Worm (Caenorhabditis elegans) whole organism, late embryonic: ENCODE data around the gene sec-31.
"Not testable (repeated sequence)": the region's sequence is repeated elsewhere in the genome, so short reads cannot be mapped to it uniquely, and the experiment has no call there.

Experiments used
- C08G9.2 ChIP-seq: sonication (generic microtip); optimal IDR thresholded peaks from 2 replicates; lab custom pipeline; 2016; ENCODE audit warnings: mild to moderate bottlenecking, missing genetic modification characterization, moderate library complexity, missing compliant biosample characterization
- F13H6.1 ChIP-seq: sonication (generic microtip); optimal IDR thresholded peaks from 2 replicates; lab custom pipeline; 2016; ENCODE audit warnings: missing genetic modification characterization, missing compliant biosample characterization
- K02D7.2 ChIP-seq: sonication (generic microtip); optimal IDR thresholded peaks from 2 replicates; lab custom pipeline; 2017; ENCODE audit warnings: mild to moderate bottlenecking, missing genetic modification characterization, missing compliant biosample characterization
- K09A11.1 ChIP-seq: sonication (generic microtip); optimal IDR thresholded peaks from 2 replicates; lab custom pipeline; 2017; ENCODE audit warnings: antibody characterized with exemption, mild to moderate bottlenecking, missing genetic modification characterization, missing compliant biosample characterization; ENCODE audit not compliant: insufficient read depth
- T23F11.4 ChIP-seq: fragments of 200-800 bp; sonication (Bioruptor generic); optimal IDR thresholded peaks from 2 replicates; lab custom pipeline; 2018; ENCODE audit warnings: mild to moderate bottlenecking, missing genetic modification characterization, missing compliant biosample characterization
- Y22D7AL.16 ChIP-seq: sonication (generic microtip); optimal IDR thresholded peaks from 2 replicates; lab custom pipeline; 2016; ENCODE audit warnings: missing genetic modification characterization, missing compliant biosample characterization
- ceh-18 ChIP-seq: sonication (generic microtip); optimal IDR thresholded peaks from 2 replicates; lab custom pipeline; 2016; ENCODE audit warnings: missing genetic modification characterization, missing compliant biosample characterization
- ceh-2 ChIP-seq: sonication (generic microtip); optimal IDR thresholded peaks from 2 replicates; lab custom pipeline; 2016; ENCODE audit warnings: missing genotype, missing genetic modification characterization, missing compliant biosample characterization
- ceh-24 ChIP-seq: sonication (generic microtip); optimal IDR thresholded peaks from 2 replicates; lab custom pipeline; 2016; ENCODE audit warnings: mild to moderate bottlenecking, missing genetic modification characterization, missing compliant biosample characterization
- ceh-30 ChIP-seq: fragments of 150-350 bp; optimal IDR thresholded peaks from 2 replicates; lab custom pipeline; 2014; ENCODE audit warnings: missing biosample characterization, missing genetic modification characterization
- ceh-34 ChIP-seq: sonication (generic microtip); optimal IDR thresholded peaks from 2 replicates; lab custom pipeline; 2016; ENCODE audit warnings: mild to moderate bottlenecking, missing genetic modification characterization, missing compliant biosample characterization
- ceh-48 ChIP-seq: sonication (generic microtip); optimal IDR thresholded peaks from 2 replicates; lab custom pipeline; 2016; ENCODE audit warnings: missing genetic modification characterization, inconsistent platforms, missing compliant biosample characterization
- ceh-6 ChIP-seq: fragments of 200-800 bp; sonication (Bioruptor generic); optimal IDR thresholded peaks from 2 replicates; lab custom pipeline; 2018; ENCODE audit warnings: mild to moderate bottlenecking, missing genetic modification characterization, missing compliant biosample characterization
- dmd-4 ChIP-seq: sonication (generic microtip); optimal IDR thresholded peaks from 2 replicates; lab custom pipeline; 2016; ENCODE audit warnings: borderline replicate concordance, missing genetic modification characterization, missing compliant biosample characterization
- dve-1 ChIP-seq: sonication (generic microtip); optimal IDR thresholded peaks from 2 replicates; lab custom pipeline; 2017; ENCODE audit warnings: antibody characterized with exemption, mild to moderate bottlenecking, missing genetic modification characterization, missing compliant biosample characterization
- ets-4 ChIP-seq: sonication (generic microtip); optimal IDR thresholded peaks from 2 replicates; lab custom pipeline; 2016; ENCODE audit warnings: missing genetic modification characterization, missing compliant biosample characterization
- eyg-1 ChIP-seq: sonication (generic microtip); optimal IDR thresholded peaks from 2 replicates; lab custom pipeline; 2016; ENCODE audit warnings: missing genotype, missing genetic modification characterization, missing compliant biosample characterization
- fax-1 ChIP-seq: sonication (generic microtip); optimal IDR thresholded peaks from 2 replicates; lab custom pipeline; 2016; ENCODE audit warnings: missing genotype, missing genetic modification characterization, missing compliant biosample characterization
- fkh-10 ChIP-seq: fragments of 150-350 bp; optimal IDR thresholded peaks from 2 replicates; lab custom pipeline; 2014; ENCODE audit warnings: missing biosample characterization, missing genetic modification reagents, missing genetic modification characterization
- fkh-6 ChIP-seq: sonication (generic microtip); optimal IDR thresholded peaks from 2 replicates; lab custom pipeline; 2016; ENCODE audit warnings: missing genetic modification characterization, missing compliant biosample characterization
- hlh-13 ChIP-seq: fragments of 200-800 bp; sonication (Bioruptor generic); optimal IDR thresholded peaks from 2 replicates; lab custom pipeline; 2018; ENCODE audit warnings: mild to moderate bottlenecking, missing genetic modification characterization, missing compliant biosample characterization
- hlh-8 ChIP-seq: sonication (generic microtip); optimal IDR thresholded peaks from 2 replicates; lab custom pipeline; 2016; ENCODE audit warnings: missing genotype, missing genetic modification characterization, missing compliant biosample characterization
- lim-6 ChIP-seq: sonication (generic microtip); optimal IDR thresholded peaks from 2 replicates; lab custom pipeline; 2016; ENCODE audit warnings: missing genetic modification characterization, missing compliant biosample characterization
- lin-11 ChIP-seq: fragments of 200-800 bp; sonication (Bioruptor generic); optimal IDR thresholded peaks from 2 replicates; lab custom pipeline; 2018; ENCODE audit warnings: mild to moderate bottlenecking, missing genetic modification characterization, missing compliant biosample characterization
- nfya-1 ChIP-seq: sonication (generic microtip); optimal IDR thresholded peaks from 2 replicates; lab custom pipeline; 2017; ENCODE audit warnings: missing genetic modification characterization, mild to moderate bottlenecking, missing compliant biosample characterization, antibody characterized with exemption, moderate library complexity
- nhr-232 ChIP-seq: sonication (generic microtip); optimal IDR thresholded peaks from 2 replicates; lab custom pipeline; 2016; ENCODE audit warnings: missing genetic modification characterization, missing compliant biosample characterization
- pag-3 ChIP-seq: sonication (generic microtip); optimal IDR thresholded peaks from 2 replicates; lab custom pipeline; 2016; ENCODE audit warnings: missing compliant biosample characterization, missing genetic modification characterization, borderline replicate concordance
- pax-1 ChIP-seq: fragments of 150-350 bp; optimal IDR thresholded peaks from 2 replicates; lab custom pipeline; 2014; ENCODE audit warnings: missing biosample characterization, missing genetic modification characterization
- pha-2 ChIP-seq: sonication (generic microtip); optimal IDR thresholded peaks from 2 replicates; lab custom pipeline; 2017; ENCODE audit warnings: mild to moderate bottlenecking, missing genetic modification characterization, missing compliant biosample characterization
- ref-2 ChIP-seq: sonication (generic microtip); optimal IDR thresholded peaks from 2 replicates; lab custom pipeline; 2016; ENCODE audit warnings: missing genetic modification characterization, missing compliant biosample characterization
- rnt-1 ChIP-seq: sonication (generic microtip); optimal IDR thresholded peaks from 2 replicates; lab custom pipeline; 2016; ENCODE audit warnings: missing genetic modification characterization, missing compliant biosample characterization
- sox-2 ChIP-seq: fragments of 200-800 bp; sonication (Bioruptor generic); IDR thresholded peaks from 2 replicates; pipeline ENCODE4 v1.3.6; 2022; ENCODE audit warnings: missing genetic modification reagents, missing genetic modification characterization, missing compliant biosample characterization
- sox-4 ChIP-seq: sonication (generic microtip); optimal IDR thresholded peaks from 2 replicates; lab custom pipeline; 2017; ENCODE audit warnings: mild to moderate bottlenecking, missing genetic modification characterization, inconsistent platforms, missing compliant biosample characterization
- syd-9 ChIP-seq: sonication (generic microtip); optimal IDR thresholded peaks from 2 replicates; lab custom pipeline; 2016; ENCODE audit warnings: mild to moderate bottlenecking, missing genetic modification characterization, moderate library complexity, missing compliant biosample characterization
- unc-42 ChIP-seq: sonication (generic microtip); optimal IDR thresholded peaks from 2 replicates; lab custom pipeline; 2016; ENCODE audit warnings: missing genotype, missing genetic modification characterization, missing compliant biosample characterization

sec-31 gene

DNA sequence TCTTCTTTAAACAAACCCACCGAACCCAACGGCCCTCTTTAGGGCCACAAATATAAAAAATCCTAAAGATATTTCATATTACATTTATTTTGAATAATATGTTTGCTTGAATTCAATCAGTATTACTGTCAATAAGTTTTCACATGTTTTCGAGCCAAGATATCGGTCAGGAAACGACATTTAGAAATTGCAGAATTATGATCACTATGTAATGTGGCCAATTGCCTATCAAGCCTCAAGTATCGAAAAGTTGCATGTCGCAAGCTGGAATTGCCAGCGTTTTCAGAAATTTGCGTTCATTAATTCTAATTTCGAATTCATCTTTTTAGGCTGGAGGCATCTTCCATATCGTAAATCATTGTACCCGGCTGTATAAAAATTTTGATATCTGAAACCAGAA lies 29.9 kb upstream of the sec-31 start:
- TF ChIP-seq ceh-18 (tag; lab: Kevin White, UChicago) (no peak), pha-2 (tag; lab: Kevin White, UChicago) (no peak), lin-11 (tag; lab: Kevin White, UChicago) (no peak), ceh-24 (no peak), lim-6 (tag; lab: Kevin White, UChicago) (no peak), dve-1 (no peak)
- TF ChIP-seq, all 69 proteins: peak for 0

DNA sequence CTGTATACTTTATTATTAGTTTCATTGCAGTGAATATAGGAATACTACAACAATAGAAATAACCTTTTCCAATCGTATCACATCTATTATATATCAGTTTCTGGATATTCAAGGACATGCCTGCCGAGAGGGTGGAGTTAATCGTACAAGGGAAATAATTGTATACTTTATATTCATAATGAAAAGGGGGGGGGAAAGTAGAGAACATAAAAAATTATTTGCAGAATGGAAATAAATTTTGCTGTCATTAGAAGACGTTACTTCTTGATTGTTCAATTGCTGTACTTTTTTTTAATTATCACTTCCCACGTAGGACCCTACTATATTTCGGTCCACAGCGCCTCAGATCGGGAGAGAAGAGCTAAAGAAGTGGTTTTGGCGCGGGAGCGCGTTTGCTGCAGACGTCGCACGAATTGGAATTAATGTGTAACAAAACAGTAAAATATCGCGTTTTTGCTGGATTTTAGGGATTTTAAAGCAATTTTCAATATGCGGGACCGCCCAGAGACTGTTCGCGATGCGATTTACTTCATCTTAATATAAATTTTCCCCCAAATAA lies 26.8 kb upstream of the sec-31 start, which contains the start of gene dsl-6:
Gene dsl-6, minus strand, starts transcription at position 51 of the 559 bp plus-strand sequence.
- not testable (repeated sequence) for TF ChIP-seq K02D7.2, K09A11.1, unc-42

DNA sequence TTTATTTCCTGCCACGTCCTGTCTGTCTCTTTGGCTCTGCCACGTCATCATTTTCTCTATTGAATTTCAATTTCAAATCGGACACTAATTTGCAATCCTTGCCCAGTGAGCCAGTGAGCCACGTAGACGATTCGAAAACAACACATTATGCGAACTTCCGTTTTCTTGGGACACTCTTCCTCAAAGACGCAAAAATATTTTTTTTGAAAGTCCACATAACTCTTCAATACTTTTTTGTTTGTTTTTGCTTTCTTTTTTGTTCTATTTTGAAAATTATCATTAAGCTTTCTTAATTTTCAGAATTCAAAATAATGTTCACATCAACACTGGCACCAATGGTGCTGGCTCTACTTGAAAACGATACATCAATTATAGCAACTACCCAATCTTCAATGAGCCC lies 22.7 kb upstream of the sec-31 start, which contains the start of gene tag-89:
Gene tag-89, plus strand, starts transcription at position 301 of the 400 bp plus-strand sequence.
- TF ChIP-seq fkh-10 (GFP tag; lab: Kevin White, UChicago) (no peak), pha-2 (tag; lab: Kevin White, UChicago) (no peak), ceh-18 (tag; lab: Kevin White, UChicago) (no peak), ceh-34 (tag; lab: Kevin White, UChicago) (no peak), K09A11.1 (no peak), rnt-1 (tag; lab: Kevin White, UChicago) (no peak), pax-1 (no peak), F13H6.1 (tag; lab: Kevin White, UChicago) (no peak), eyg-1 (tag; lab: Kevin White, UChicago) (no peak)

DNA sequence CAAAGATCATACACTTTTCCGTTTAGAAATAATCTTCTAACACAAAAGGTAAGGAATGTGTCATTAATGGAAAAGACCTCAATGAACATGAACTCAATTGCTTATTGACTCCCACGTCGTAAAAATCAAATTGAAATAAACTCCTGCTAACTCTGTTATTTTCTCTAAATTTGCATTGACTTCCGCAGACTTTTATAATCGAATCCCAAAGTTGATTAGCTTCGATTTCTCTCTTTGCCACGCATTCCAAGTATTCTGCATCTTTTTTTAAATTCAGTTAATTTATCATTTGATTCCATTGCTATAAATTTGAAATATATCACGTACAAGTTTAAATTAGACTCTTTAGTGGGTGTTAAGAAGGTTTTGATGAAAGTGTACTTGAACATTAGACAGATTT lies 17.1 kb upstream of the sec-31 start:
- TF ChIP-seq nfya-1 (tag; lab: Kevin White, UChicago) (no peak), unc-42 (peak; percentile 73)

DNA sequence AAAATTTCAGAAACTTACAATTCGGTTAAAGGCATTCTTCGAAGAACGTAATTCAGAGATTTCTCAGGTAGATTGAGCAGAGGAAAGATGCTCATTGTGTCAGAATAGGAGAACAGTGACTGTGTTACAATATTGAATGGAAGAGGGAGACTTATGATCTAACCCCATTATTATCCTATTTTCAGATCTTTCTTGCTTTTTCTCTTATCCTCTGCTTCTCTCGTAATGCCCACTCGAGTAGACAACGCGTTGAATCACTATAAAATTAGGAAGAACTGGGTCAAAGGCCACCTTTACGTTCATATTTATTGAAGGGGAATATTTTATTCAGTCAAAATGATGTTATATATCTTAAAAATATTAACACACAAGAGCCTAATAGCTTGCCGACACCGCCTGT lies 7.7 kb upstream of the sec-31 start, which contains the start of gene fbxb-76:
Gene fbxb-76, minus strand, starts transcription at position 101 of the 400 bp plus-strand sequence.
- TF ChIP-seq hlh-13 (GFP tag; lab: Kevin White, UChicago): no peak
- no peak for TF ChIP-seq fax-1 (tag; lab: Kevin White, UChicago)
- TF ChIP-seq K09A11.1: no peak
- no peak for TF ChIP-seq sox-2 (GFP tag; lab: Robert Waterston, UW)
- TF ChIP-seq syd-9 (tag; lab: Kevin White, UChicago): no peak
- no peak for TF ChIP-seq Y22D7AL.16
- no peak for TF ChIP-seq sox-4 (tag; lab: Kevin White, UChicago)
- TF ChIP-seq dmd-4 (tag; lab: Kevin White, UChicago): no peak
- no peak for TF ChIP-seq lim-6 (tag; lab: Kevin White, UChicago)
- TF ChIP-seq ceh-48: no peak

DNA sequence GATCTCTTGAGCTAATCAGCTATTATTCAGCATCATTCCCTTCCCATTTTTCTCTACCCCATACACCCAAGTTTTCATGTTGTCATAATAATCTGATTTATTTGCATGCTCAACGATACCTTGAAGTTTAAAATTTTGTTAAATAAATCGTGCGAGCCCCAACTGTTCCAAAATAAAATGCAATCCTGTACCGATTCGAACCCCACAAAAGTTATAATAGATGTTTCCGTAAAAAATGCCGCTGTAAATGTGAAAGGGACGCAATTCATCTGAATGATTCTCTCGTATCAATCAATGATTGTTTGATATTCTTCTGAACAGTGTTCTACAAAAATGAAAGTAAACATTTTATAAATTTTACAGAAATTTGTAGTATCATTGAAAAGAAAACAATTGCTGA lies 5.8 kb upstream of the sec-31 start:
- TF ChIP-seq ceh-34 (tag; lab: Kevin White, UChicago) (no peak), T23F11.4 (GFP tag; lab: Kevin White, UChicago) (no peak), ceh-6 (no peak), ceh-30 (tag; lab: Kevin White, UChicago) (no peak), pax-1 (no peak), C08G9.2 (tag; lab: Kevin White, UChicago) (no peak), ets-4 (tag; lab: Kevin White, UChicago) (no peak), ceh-2 (tag; lab: Kevin White, UChicago) (no peak), pha-2 (tag; lab: Kevin White, UChicago) (no peak), lim-6 (tag; lab: Kevin White, UChicago) (no peak), fkh-6 (no peak), pag-3 (tag; lab: Kevin White, UChicago) (no peak), hlh-8 (tag; lab: Kevin White, UChicago) (no peak), ref-2 (tag; lab: Kevin White, UChicago) (no peak), F13H6.1 (tag; lab: Kevin White, UChicago) (no peak), nhr-232 (tag; lab: Kevin White, UChicago) (no peak)
- TF ChIP-seq, all 69 proteins: peak for 0
